Worm (Caenorhabditis elegans) whole organism, young adult: ENCODE measurements around the gene xrn-1.
A peak's percentile ranks its signal among the peaks of the same experiment; 100 is the strongest.

Experiments used
- B0035.1 ChIP-seq: sonication (generic microtip); optimal IDR thresholded peaks from 2 replicates; lab custom pipeline; 2016; ENCODE audit warnings: missing genetic modification characterization, mild to moderate bottlenecking, missing compliant biosample characterization, missing genotype, missing genetic modification reagents
- F39B2.1 ChIP-seq: fragments of 200-800 bp; sonication (Bioruptor generic); IDR thresholded peaks from 2 replicates; pipeline ENCODE4 v1.3.6; 2022; ENCODE audit warnings: missing genetic modification reagents, missing genetic modification characterization, missing compliant biosample characterization
- F49E8.2 ChIP-seq: sonication (generic microtip); optimal IDR thresholded peaks from 3 replicates; lab custom pipeline; 2017; ENCODE audit warnings: missing genetic modification characterization, mild to moderate bottlenecking, missing compliant biosample characterization, antibody characterized with exemption, moderate library complexity; ENCODE audit not compliant: insufficient read depth
- F55B11.4 ChIP-seq: sonication (generic microtip); optimal IDR thresholded peaks from 2 replicates; lab custom pipeline; 2016; ENCODE audit warnings: missing compliant biosample characterization, missing genetic modification characterization, borderline replicate concordance; ENCODE audit not compliant: insufficient read depth
- K12H6.12 ChIP-seq: fragments of 200-800 bp; sonication (Bioruptor generic); optimal IDR thresholded peaks from 2 replicates; lab custom pipeline; 2018; ENCODE audit warnings: mild to moderate bottlenecking, missing genetic modification characterization, missing compliant biosample characterization
- T07F8.4 ChIP-seq: sonication (generic microtip); optimal IDR thresholded peaks from 2 replicates; lab custom pipeline; 2016; ENCODE audit warnings: mild to moderate bottlenecking, missing genetic modification characterization, moderate library complexity, missing compliant biosample characterization
- T26A5.8 ChIP-seq: sonication (generic microtip); optimal IDR thresholded peaks from 2 replicates; lab custom pipeline; 2016; ENCODE audit warnings: missing genetic modification characterization, missing compliant biosample characterization
- Y53F4B.3 ChIP-seq: fragments of 200-800 bp; sonication (Bioruptor generic); IDR thresholded peaks from 2 replicates; pipeline ENCODE4 v1.3.6; 2022; ENCODE audit warnings: missing genetic modification reagents, missing genetic modification characterization, missing compliant biosample characterization
- Y53G8AR.9 ChIP-seq: fragments of 200-800 bp; sonication (Bioruptor generic); conservative IDR thresholded peaks from 2 replicates; pipeline ENCODE4 v1.3.6; 2022; ENCODE audit warnings: missing genetic modification reagents, missing genetic modification characterization, missing compliant biosample characterization
- Y67H2A.10 ChIP-seq: fragments of 200-800 bp; sonication (Bioruptor generic); conservative IDR thresholded peaks from 2 replicates; pipeline ENCODE4 v1.3.6; 2022; ENCODE audit warnings: missing genetic modification reagents, missing genetic modification characterization, missing compliant biosample characterization
- Y79H2A.3 ChIP-seq: fragments of 200-800 bp; sonication (Bioruptor generic); conservative IDR thresholded peaks from 2 replicates; pipeline ENCODE4 v1.3.6; 2022; ENCODE audit warnings: missing genetic modification reagents, missing genetic modification characterization, missing compliant biosample characterization
- Y95B8A.8 ChIP-seq: fragments of 200-800 bp; sonication (Bioruptor generic); IDR thresholded peaks from 2 replicates; pipeline ENCODE4 v1.3.6; 2022; ENCODE audit warnings: missing genetic modification reagents, missing genetic modification characterization, missing compliant biosample characterization
- ZK185.1 ChIP-seq: sonication (generic microtip); optimal IDR thresholded peaks from 2 replicates; lab custom pipeline; 2016; ENCODE audit warnings: mild to moderate bottlenecking, missing genetic modification characterization, missing compliant biosample characterization; ENCODE audit not compliant: poor library complexity, severe bottlenecking
- akir-1 ChIP-seq: fragments of 200-800 bp; sonication (Bioruptor generic); optimal IDR thresholded peaks from 2 replicates; lab custom pipeline; 2018; ENCODE audit warnings: mild to moderate bottlenecking, missing genetic modification characterization, moderate library complexity, missing compliant biosample characterization
- athp-1 ChIP-seq: sonication (generic microtip); optimal IDR thresholded peaks from 2 replicates; lab custom pipeline; 2017; ENCODE audit warnings: mild to moderate bottlenecking, missing genetic modification characterization, missing compliant biosample characterization
- attf-3 ChIP-seq: fragments of 200-800 bp; sonication (Bioruptor generic); conservative IDR thresholded peaks from 2 replicates; pipeline ENCODE4 v1.3.6; 2022; ENCODE audit warnings: missing genetic modification reagents, missing genetic modification characterization, missing compliant biosample characterization
- ceh-100 ChIP-seq: fragments of 200-800 bp; sonication (Bioruptor generic); IDR thresholded peaks from 2 replicates; pipeline ENCODE4 v1.3.6; 2022; ENCODE audit warnings: missing genetic modification reagents, missing genetic modification characterization, missing compliant biosample characterization
- ceh-27 ChIP-seq: fragments of 200-800 bp; sonication (Bioruptor generic); optimal IDR thresholded peaks from 2 replicates; lab custom pipeline; 2018; ENCODE audit warnings: mild to moderate bottlenecking, missing genetic modification characterization, moderate library complexity, missing compliant biosample characterization
- ceh-91 ChIP-seq: fragments of 200-800 bp; sonication (Bioruptor generic); IDR thresholded peaks from 2 replicates; pipeline ENCODE4 v1.3.6; 2022; ENCODE audit warnings: missing genetic modification reagents, missing genetic modification characterization, missing compliant biosample characterization
- die-1 ChIP-seq: sonication (generic microtip); optimal IDR thresholded peaks from 2 replicates; lab custom pipeline; 2016; ENCODE audit warnings: missing genotype, mild to moderate bottlenecking, missing genetic modification characterization, missing compliant biosample characterization
- efl-1 ChIP-seq: fragments of 150-350 bp; optimal IDR thresholded peaks from 2 replicates; lab custom pipeline; 2014; ENCODE audit warnings: missing biosample characterization, missing genetic modification reagents, missing genetic modification characterization
- egrh-3 ChIP-seq: fragments of 200-800 bp; sonication (Bioruptor generic); IDR thresholded peaks from 2 replicates; pipeline ENCODE4 v1.3.6; 2022; ENCODE audit warnings: missing genetic modification reagents, missing genetic modification characterization, missing compliant biosample characterization
- gei-17 ChIP-seq: fragments of 200-800 bp; sonication (Bioruptor generic); optimal IDR thresholded peaks from 2 replicates; lab custom pipeline; 2018; ENCODE audit warnings: mild to moderate bottlenecking, missing genetic modification characterization, missing compliant biosample characterization
- hmg-1.2 ChIP-seq: fragments of 200-800 bp; sonication (Bioruptor generic); IDR thresholded peaks from 2 replicates; pipeline ENCODE4 v1.3.6; 2022; ENCODE audit warnings: missing genetic modification reagents, missing genetic modification characterization, missing compliant biosample characterization
- hrde-1 ChIP-seq: sonication (generic microtip); optimal IDR thresholded peaks from 2 replicates; lab custom pipeline; 2016; ENCODE audit warnings: missing genetic modification characterization, mild to moderate bottlenecking, missing compliant biosample characterization, moderate library complexity, missing genotype, missing genetic modification reagents, borderline replicate concordance
- lin-26 ChIP-seq: fragments of 200-800 bp; sonication (Bioruptor generic); IDR thresholded peaks from 2 replicates; pipeline ENCODE4 v1.3.6; 2022; ENCODE audit warnings: missing genetic modification reagents, missing genetic modification characterization, missing compliant biosample characterization
- lin-35 ChIP-seq, 3 experiments: fragments of 150-350 bp in 2 of 3; sonication (generic microtip) in 1 of 3; optimal IDR thresholded peaks; 2 replicates each; lab custom pipeline; 2014 to 2018; ENCODE audit warnings: missing biosample characterization in 3 of 3, missing genetic modification characterization in 3 of 3, missing genetic modification reagents in 3 of 3
- lin-40 ChIP-seq: sonication (generic microtip); optimal IDR thresholded peaks from 2 replicates; lab custom pipeline; 2016; ENCODE audit warnings: missing genetic modification characterization, mild to moderate bottlenecking, missing compliant biosample characterization, missing genotype, missing genetic modification reagents
- lir-1 ChIP-seq: fragments of 200-800 bp; sonication (Bioruptor generic); conservative IDR thresholded peaks from 2 replicates; pipeline ENCODE4 v1.3.6; 2022; ENCODE audit warnings: missing genetic modification reagents, missing genetic modification characterization, missing compliant biosample characterization
- madf-10 ChIP-seq: sonication (generic microtip); optimal IDR thresholded peaks from 2 replicates; lab custom pipeline; 2016; ENCODE audit warnings: mild to moderate bottlenecking, missing genetic modification characterization, missing compliant biosample characterization
- madf-6 ChIP-seq: fragments of 200-800 bp; sonication (Bioruptor generic); IDR thresholded peaks from 2 replicates; pipeline ENCODE4 v1.3.6; 2022; ENCODE audit warnings: missing genetic modification reagents, missing genetic modification characterization, missing compliant biosample characterization
- madf-8 ChIP-seq: fragments of 200-800 bp; sonication (Bioruptor generic); conservative IDR thresholded peaks from 2 replicates; pipeline ENCODE4 v1.3.6; 2022; ENCODE audit warnings: missing genetic modification reagents, missing genetic modification characterization, missing compliant biosample characterization
- mel-28 ChIP-seq: sonication (generic microtip); optimal IDR thresholded peaks from 2 replicates; lab custom pipeline; 2016; ENCODE audit warnings: borderline replicate concordance, mild to moderate bottlenecking, missing genetic modification characterization, missing compliant biosample characterization
- mes-4 ChIP-seq: sonication (generic microtip); optimal IDR thresholded peaks from 2 replicates; lab custom pipeline; 2016; ENCODE audit warnings: missing genotype, missing genetic modification characterization, missing compliant biosample characterization
- mxl-1 ChIP-seq: sonication (generic microtip); optimal IDR thresholded peaks from 2 replicates; lab custom pipeline; 2016; ENCODE audit warnings: missing genetic modification characterization, missing compliant biosample characterization
- nhr-120 ChIP-seq: fragments of 200-800 bp; sonication (Bioruptor generic); IDR thresholded peaks from 2 replicates; pipeline ENCODE4 v1.3.6; 2022; ENCODE audit warnings: missing genetic modification characterization, missing compliant biosample characterization
- nhr-27 ChIP-seq: fragments of 200-800 bp; sonication (Bioruptor generic); optimal IDR thresholded peaks from 2 replicates; lab custom pipeline; 2018; ENCODE audit warnings: mild to moderate bottlenecking, missing genetic modification characterization, moderate library complexity, missing compliant biosample characterization
- rcor-1 ChIP-seq: fragments of 200-800 bp; sonication (Bioruptor generic); IDR thresholded peaks from 2 replicates; pipeline ENCODE4 v1.3.6; 2022; ENCODE audit warnings: missing genetic modification reagents, missing genetic modification characterization, missing compliant biosample characterization
- sea-2 ChIP-seq: fragments of 200-800 bp; sonication (Bioruptor generic); IDR thresholded peaks from 2 replicates; pipeline ENCODE4 v1.3.6; 2022; ENCODE audit warnings: missing genetic modification characterization, missing compliant biosample characterization
- somi-1 ChIP-seq: fragments of 200-800 bp; sonication (Bioruptor generic); optimal IDR thresholded peaks from 2 replicates; lab custom pipeline; 2018; ENCODE audit warnings: mild to moderate bottlenecking, missing genetic modification characterization, missing compliant biosample characterization
- ztf-18 ChIP-seq: sonication (generic microtip); optimal IDR thresholded peaks from 2 replicates; lab custom pipeline; 2016; ENCODE audit warnings: missing genotype, mild to moderate bottlenecking, missing genetic modification characterization, missing compliant biosample characterization

xrn-1 gene

ce11 chrII:14059767-14060166, 8.9 kb upstream of the xrn-1 start, which contains the start of gene rpb-11 (continued):
- TF ChIP-seq T07F8.4 (tag; lab: Kevin White, UChicago) (no peak), ceh-27 (peak; percentile 72), madf-8 (GFP tag; lab: Robert Waterston, UW) (peak; percentile 59), athp-1 (tag; lab: Kevin White, UChicago) (peak; percentile 75), ztf-18 (peak; percentile 99), akir-1 (GFP tag; lab: Kevin White, UChicago) (no peak), Y53F4B.3 (GFP tag; lab: Robert Waterston, UW) (no peak), Y95B8A.8 (GFP tag; lab: Robert Waterston, UW) (peak; percentile 84; the same call in 1 of the 2 replicates), lin-40 (tag; lab: Kevin White, UChicago) (peak; percentile 95), B0035.1 (tag; lab: Kevin White, UChicago) (peak; percentile 65), madf-10 (tag; lab: Kevin White, UChicago) (peak; percentile 67), F49E8.2 (tag; lab: Kevin White, UChicago) (peak; percentile 57), nhr-27 (tag; lab: Kevin White, UChicago) (no peak), efl-1 (GFP tag; lab: Kevin White, UChicago) (peak; percentile 91), ceh-100 (GFP tag; lab: Robert Waterston, UW) (peak; percentile 95), lin-35 (GFP tag; optimal IDR thresholded peaks at IDR 0.05; lab: Kevin White, UChicago) (peak; percentile 80 to 98 (median 90)), nhr-120 (no peak), T26A5.8 (tag; lab: Kevin White, UChicago) (no peak), K12H6.12 (tag; lab: Kevin White, UChicago) (peak; percentile 62), lir-1 (GFP tag; lab: Robert Waterston, UW) (peak; percentile 82), mes-4 (tag; lab: Kevin White, UChicago) (no peak), madf-6 (GFP tag; lab: Robert Waterston, UW) (peak; percentile 91), F39B2.1 (GFP tag; lab: Robert Waterston, UW) (no peak), rcor-1 (GFP tag; lab: Robert Waterston, UW) (peak; percentile 93), attf-3 (GFP tag; lab: Robert Waterston, UW) (no peak)
- TF ChIP-seq, all 124 proteins: peak for 68

ce11 chrII:14060439-14060838, 8.3 kb upstream of the xrn-1 start, which contains the start of gene W01G7.4:
TSS of gene W01G7.4 (plus strand) at chrII:14060739.
- TF ChIP-seq lin-26 (0 out of 2 replicates have a peak, but pooled peaks have one; percentile 42), ceh-91 (GFP tag; lab: Robert Waterston, UW) (no peak)
- TF ChIP-seq, all 124 proteins: peak for 1

ce11 chrII:14060885-14061284, 7.8 kb upstream of the xrn-1 start:
- TF ChIP-seq Y79H2A.3 (GFP tag; lab: Robert Waterston, UW) (no peak), hrde-1 (tag; lab: Kevin White, UChicago) (no peak), nhr-27 (tag; lab: Kevin White, UChicago) (no peak), egrh-3 (GFP tag; lab: Robert Waterston, UW) (peak; percentile 38; the same call in 1 of the 2 replicates)
- TF ChIP-seq, all 124 proteins: peak for 1

DNA sequence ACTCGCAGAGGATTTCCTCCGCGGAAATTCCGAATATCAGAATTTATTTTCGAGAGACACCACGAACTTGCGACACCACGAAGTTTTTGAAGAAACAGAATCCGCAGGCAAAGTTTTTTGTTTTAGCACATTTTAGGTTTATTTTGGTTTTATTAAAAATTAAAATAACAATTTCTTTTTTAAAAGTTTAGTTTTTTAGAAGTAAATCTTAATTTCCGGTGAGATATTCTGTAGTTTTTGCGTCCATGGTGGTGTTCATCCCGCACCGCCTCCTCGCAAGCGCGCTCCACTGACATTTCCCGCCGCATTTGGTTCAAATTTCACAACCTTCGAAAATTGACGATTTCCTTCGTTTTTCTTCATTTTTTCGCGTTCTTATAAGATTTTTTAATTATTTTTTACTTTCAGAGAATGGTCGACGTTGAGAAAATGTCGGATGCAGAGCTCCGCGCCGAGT, 5.6 kb upstream of the xrn-1 start, which contains the start of gene lem-2:
lem-2 (plus strand) TSS at position 407 of the 457 bp plus-strand sequence.
- TF ChIP-seq Y95B8A.8 (GFP tag; lab: Robert Waterston, UW), result no peak
- no peak for TF ChIP-seq mel-28 (tag; lab: Kevin White, UChicago)
- TF ChIP-seq K12H6.12 (tag; lab: Kevin White, UChicago), result peak; percentile 76
- no peak for TF ChIP-seq sea-2 (GFP tag; lab: Robert Waterston, UW)
- TF ChIP-seq hmg-1.2 (GFP tag; lab: Robert Waterston, UW), result peak; percentile 29; the same call in 1 of the 2 replicates
- no peak for TF ChIP-seq die-1 (tag; lab: Kevin White, UChicago)
- no peak for TF ChIP-seq gei-17
- peak; percentile 11; the same call in 1 of the 2 replicates for TF ChIP-seq Y53G8AR.9 (GFP tag; lab: Robert Waterston, UW)
- TF ChIP-seq efl-1 (GFP tag; lab: Kevin White, UChicago), result peak; percentile 74
- no peak for TF ChIP-seq F55B11.4
- peak; percentile 40 for TF ChIP-seq athp-1 (tag; lab: Kevin White, UChicago)
- peak; percentile 74 for TF ChIP-seq ceh-27
- peak in 1 of 3 experiments; percentile 57 for TF ChIP-seq lin-35 (GFP tag; optimal IDR thresholded peaks at IDR 0.05; lab: Kevin White, UChicago)
- TF ChIP-seq ZK185.1 (tag; lab: Kevin White, UChicago), result no peak
- TF ChIP-seq lin-26, result no peak
- TF ChIP-seq somi-1 (GFP tag; lab: Kevin White, UChicago), result no peak
- TF ChIP-seq F39B2.1 (GFP tag; lab: Robert Waterston, UW), result no peak
- TF ChIP-seq Y67H2A.10, result no peak
- TF ChIP-seq egrh-3 (GFP tag; lab: Robert Waterston, UW), result no peak; the same call in 1 of the 2 replicates
- TF ChIP-seq mxl-1 (tag; lab: Kevin White, UChicago), result no peak
